Worm (Caenorhabditis elegans) whole organism, L1 larva: ENCODE measurements around the gene pik-1.

Experiments used
- F16B12.6 ChIP-seq: fragments of 150-350 bp; optimal IDR thresholded peaks from 2 replicates; lab custom pipeline; 2014; ENCODE audit warnings: missing biosample characterization, missing genetic modification characterization
- ama-1 ChIP-seq: fragments of 150-350 bp; optimal IDR thresholded peaks from 2 replicates; lab custom pipeline; 2014
- blmp-1 ChIP-seq: fragments of 150-350 bp; optimal IDR thresholded peaks from 2 replicates; lab custom pipeline; 2014; ENCODE audit warnings: missing biosample characterization, missing genetic modification characterization
- ceh-82 ChIP-seq, 3 experiments: fragments of 150-350 bp in 1 of 3; sonication (generic microtip) in 2 of 3; optimal IDR thresholded peaks; 2 replicates each; lab custom pipeline; 2014 to 2017; ENCODE audit warnings: missing biosample characterization in 3 of 3, missing genetic modification characterization in 3 of 3
- ceh-88 ChIP-seq: fragments of 200-800 bp; sonication (Bioruptor generic); IDR thresholded peaks from 2 replicates; pipeline ENCODE4 v1.3.6; 2022; ENCODE audit warnings: missing genetic modification characterization, missing compliant biosample characterization
- dpl-1 ChIP-seq, 3 experiments: fragments of 150-350 bp in 2 of 3; sonication (generic microtip) in 1 of 3; optimal IDR thresholded peaks; 2 replicates each; lab custom pipeline; 2014 to 2017; ENCODE audit warnings: missing biosample characterization in 3 of 3, missing genetic modification characterization in 3 of 3, missing genetic modification reagents in 3 of 3
- efl-1 ChIP-seq, 4 experiments: fragments of 150-350 bp; optimal IDR thresholded peaks in 3 of 4; peaks in 1 of 4; 1 replicate in 1 of 4; 2 replicates in 3 of 4; lab custom pipeline; 2014; ENCODE audit warnings: missing biosample characterization in 2 of 4, missing genetic modification characterization in 2 of 4, missing genetic modification reagents in 2 of 4
- elt-2 ChIP-seq: sonication (generic microtip); optimal IDR thresholded peaks from 2 replicates; lab custom pipeline; 2016; ENCODE audit warnings: missing genetic modification characterization, mild to moderate bottlenecking, inconsistent platforms, missing compliant biosample characterization, missing genetic modification reagents
- fkh-8 ChIP-seq: sonication (generic microtip); optimal IDR thresholded peaks from 2 replicates; lab custom pipeline; 2016; ENCODE audit warnings: mild to moderate bottlenecking, missing genetic modification characterization, missing compliant biosample characterization
- grh-1 ChIP-seq: fragments of 200-800 bp; sonication (Bioruptor generic); IDR thresholded peaks from 2 replicates; pipeline ENCODE4 v1.3.6; 2022; ENCODE audit warnings: missing genetic modification reagents, missing genetic modification characterization, missing compliant biosample characterization
- hlh-17 ChIP-seq: fragments of 200-800 bp; sonication (Bioruptor generic); optimal IDR thresholded peaks from 2 replicates; lab custom pipeline; 2018; ENCODE audit warnings: missing genetic modification characterization, mild to moderate bottlenecking, missing compliant biosample characterization, moderate library complexity, borderline replicate concordance
- hpl-2 ChIP-seq: fragments of 150-350 bp; optimal IDR thresholded peaks from 2 replicates; lab custom pipeline; 2014; ENCODE audit warnings: missing biosample characterization, missing genetic modification reagents, missing genetic modification characterization
- lin-13 ChIP-seq: fragments of 150-350 bp; optimal IDR thresholded peaks from 2 replicates; lab custom pipeline; 2014; ENCODE audit warnings: missing biosample characterization, missing genetic modification reagents, missing genetic modification characterization
- lin-35 ChIP-seq, 2 experiments: fragments of 150-350 bp; optimal IDR thresholded peaks; 2 replicates each; lab custom pipeline; 2014; ENCODE audit warnings: missing biosample characterization in 2 of 2, missing genetic modification characterization in 2 of 2, missing genetic modification reagents in 2 of 2
- lsy-2 ChIP-seq, 2 experiments: fragments of 150-350 bp; optimal IDR thresholded peaks; 2 replicates each; lab custom pipeline; 2014; ENCODE audit warnings: missing biosample characterization in 2 of 2, missing genetic modification characterization in 2 of 2
- mdl-1 ChIP-seq, 2 experiments: fragments of 150-350 bp; optimal IDR thresholded peaks; 2 replicates each; lab custom pipeline; 2014 to 2017; ENCODE audit warnings: missing biosample characterization in 2 of 2, missing genetic modification characterization in 2 of 2, inconsistent platforms in 1 of 2
- nhr-11 ChIP-seq: fragments of 150-350 bp; optimal IDR thresholded peaks from 2 replicates; lab custom pipeline; 2014; ENCODE audit warnings: missing biosample characterization, missing genetic modification characterization
- nhr-28 ChIP-seq: fragments of 150-350 bp; optimal IDR thresholded peaks from 2 replicates; lab custom pipeline; 2014; ENCODE audit warnings: missing biosample characterization, missing genetic modification characterization
- nhr-71 ChIP-seq: sonication (generic microtip); optimal IDR thresholded peaks from 2 replicates; lab custom pipeline; 2016; ENCODE audit warnings: mild to moderate bottlenecking, missing genetic modification characterization, moderate library complexity, missing compliant biosample characterization
- nhr-85 ChIP-seq: sonication (generic microtip); peaks from one replicate; lab custom pipeline; 2016; ENCODE audit warnings: missing genetic modification characterization, inconsistent platforms, missing compliant biosample characterization
- nhr-90 ChIP-seq: sonication (generic microtip); optimal IDR thresholded peaks from 2 replicates; lab custom pipeline; 2016; ENCODE audit warnings: mild to moderate bottlenecking, missing genetic modification characterization, missing compliant biosample characterization; ENCODE audit not compliant: poor library complexity
- rnt-1 ChIP-seq: sonication (generic microtip); optimal IDR thresholded peaks from 2 replicates; lab custom pipeline; 2016; ENCODE audit warnings: mild to moderate bottlenecking, missing genetic modification characterization, moderate library complexity, missing compliant biosample characterization
- skn-1 ChIP-seq: fragments of 150-350 bp; optimal IDR thresholded peaks from 2 replicates; lab custom pipeline; 2014; ENCODE audit warnings: missing biosample characterization, missing genetic modification characterization
- snpc-4 ChIP-seq: fragments of 150-350 bp; optimal IDR thresholded peaks from 2 replicates; lab custom pipeline; 2014; ENCODE audit warnings: missing biosample characterization, missing genetic modification characterization
- snu-23 ChIP-seq: sonication (generic microtip); optimal IDR thresholded peaks from 2 replicates; lab custom pipeline; 2016; ENCODE audit warnings: missing genetic modification characterization, missing compliant biosample characterization
- unc-30 ChIP-seq: sonication (generic microtip); optimal IDR thresholded peaks from 2 replicates; lab custom pipeline; 2017; ENCODE audit warnings: missing biosample characterization, missing genetic modification characterization
- unc-86 ChIP-seq: sonication (generic microtip); optimal IDR thresholded peaks from 2 replicates; lab custom pipeline; 2016; ENCODE audit warnings: missing genetic modification characterization, missing compliant biosample characterization
- xbp-1 ChIP-seq: sonication (generic microtip); optimal IDR thresholded peaks from 2 replicates; lab custom pipeline; 2016; ENCODE audit warnings: missing genetic modification characterization, missing compliant biosample characterization
- zip-4 ChIP-seq: fragments of 200-800 bp; sonication (Bioruptor generic); optimal IDR thresholded peaks from 2 replicates; lab custom pipeline; 2018; ENCODE audit warnings: mild to moderate bottlenecking, missing genetic modification characterization, moderate library complexity, missing compliant biosample characterization

The pik-1 gene

ce11 chrIV:13396375-13396774, 19.5 kb upstream of the pik-1 start (continued):
- TF ChIP-seq nhr-71 (tag; lab: Kevin White, UChicago) (peak; percentile 27), xbp-1 (tag; lab: Kevin White, UChicago) (no peak), lin-13 (no peak), ceh-88 (GFP tag; lab: Robert Waterston, UW) (no peak), hlh-17 (GFP tag; lab: Kevin White, UChicago) (no peak), nhr-90 (tag; lab: Kevin White, UChicago) (peak; percentile 32), snu-23 (no peak), snpc-4 (tag; lab: Kevin White, UChicago) (no peak), zip-4 (GFP tag; lab: Kevin White, UChicago) (no peak), ama-1 (lab: Kevin White, UChicago) (no peak), unc-30 (tag; lab: Kevin White, UChicago) (no peak), ceh-82 (tag; optimal IDR thresholded peaks at IDR 0.05; lab: Kevin White, UChicago) (no peak)

- TF ChIP-seq efl-1 (optimal IDR thresholded peaks at IDR 0.05; lab: Kevin White, UChicago) (no peak), efl-1 (GFP tag; optimal IDR thresholded peaks at IDR 0.05 in 1 of 2; lab: Kevin White, UChicago) (no peak), mdl-1 (tag; optimal IDR thresholded peaks at IDR 0.05; lab: Kevin White, UChicago) (peak in 1 of 2 experiments; percentile 17)
- TF ChIP-seq, all 84 proteins: peak for 1
Measured at ce11 chrIV:13398728-13399127, 17.1 kb upstream of the pik-1 start, which contains the start of gene Y62E10A.13. Y62E10A.13 (minus strand) TSS chrIV:13399053.

DNA sequence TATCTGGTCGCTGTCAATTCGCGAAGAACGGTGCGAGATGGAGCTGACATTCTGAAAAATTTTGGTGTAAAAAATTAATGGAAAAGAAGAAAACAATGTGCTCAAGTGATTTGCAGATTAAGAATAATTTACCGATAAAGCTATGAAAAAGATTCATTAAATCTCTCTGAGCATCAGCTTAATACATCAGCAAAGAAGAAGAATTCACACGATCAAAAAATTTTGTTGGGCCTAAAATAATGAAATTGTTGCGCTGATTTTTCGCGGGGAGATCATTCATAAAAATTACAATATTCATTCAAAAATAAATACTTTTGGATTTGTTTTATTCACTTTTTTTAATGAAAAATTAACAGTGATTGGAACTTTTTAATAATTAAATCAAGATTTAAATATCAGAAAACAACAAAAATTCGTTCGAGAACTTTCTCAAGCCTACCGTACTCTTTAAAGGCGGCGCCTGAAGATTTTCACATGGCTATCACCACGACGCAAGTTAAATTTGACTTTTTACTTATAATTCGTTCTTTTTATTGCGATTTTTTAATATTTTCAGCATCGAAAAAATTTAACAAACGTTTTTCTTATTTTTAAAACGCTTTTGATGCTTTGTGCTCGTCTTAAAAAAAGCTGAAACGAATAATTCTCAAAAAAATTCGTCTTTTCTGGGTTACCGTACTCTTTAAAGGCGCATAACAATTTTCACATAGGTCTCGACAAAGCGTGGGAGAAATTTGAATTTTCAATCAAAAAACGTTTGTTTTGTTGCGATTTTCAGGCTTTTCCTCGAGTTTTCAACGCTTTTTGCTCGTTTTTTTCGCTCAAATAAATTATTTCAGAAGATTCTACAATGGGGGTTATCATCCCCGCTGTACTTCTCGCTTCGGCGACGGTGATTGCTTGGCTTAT, 15.1 kb upstream of the pik-1 start, which contains the start of the genes memi-2 and cyp-31A5:
Gene memi-2 (minus strand): TSS at position 51 of the 909 bp plus-strand sequence.
Gene cyp-31A5 (plus strand): TSS at position 834 of the 909 bp plus-strand sequence.
- TF ChIP-seq F16B12.6 (tag; lab: Kevin White, UChicago) (no peak), snpc-4 (tag; lab: Kevin White, UChicago) (no peak), dpl-1 (GFP tag; optimal IDR thresholded peaks at IDR 0.05; lab: Kevin White, UChicago) (no peak), nhr-28 (no peak), unc-86 (tag; lab: Kevin White, UChicago) (no peak), lsy-2 (tag; optimal IDR thresholded peaks at IDR 0.05; lab: Kevin White, UChicago) (no peak), hpl-2 (GFP tag; lab: Kevin White, UChicago) (no peak), nhr-85 (no peak), nhr-11 (tag; lab: Kevin White, UChicago) (no peak), rnt-1 (tag; lab: Kevin White, UChicago) (no peak), ceh-88 (GFP tag; lab: Robert Waterston, UW) (no peak), elt-2 (tag; lab: Kevin White, UChicago) (no peak)

DNA sequence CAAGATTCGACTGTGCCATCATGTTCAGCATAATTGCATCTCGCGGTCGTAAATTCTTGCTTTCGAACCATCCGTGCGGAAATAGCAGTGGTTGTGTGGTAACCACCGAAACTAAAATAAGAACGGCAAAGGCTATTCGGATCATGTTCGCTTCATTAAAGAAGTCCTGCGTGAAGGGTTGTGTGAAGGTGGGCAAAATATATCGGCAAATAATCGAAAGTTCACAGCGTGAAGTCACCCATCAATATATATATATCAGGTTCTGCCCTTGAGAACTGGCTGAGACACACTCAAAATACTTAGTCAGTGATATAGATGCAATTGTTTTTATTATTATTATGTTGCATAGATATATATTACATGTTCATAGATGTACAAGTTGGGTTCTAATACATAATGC, 7.8 kb upstream of the pik-1 start, which contains the start of gene Y62E10A.19:
Gene Y62E10A.19 (minus strand): TSS at position 289 of the 400 bp plus-strand sequence.
- TF ChIP-seq blmp-1 (tag; lab: Kevin White, UChicago) (peak; percentile 80), skn-1 (tag; lab: Kevin White, UChicago) (no peak)

DNA sequence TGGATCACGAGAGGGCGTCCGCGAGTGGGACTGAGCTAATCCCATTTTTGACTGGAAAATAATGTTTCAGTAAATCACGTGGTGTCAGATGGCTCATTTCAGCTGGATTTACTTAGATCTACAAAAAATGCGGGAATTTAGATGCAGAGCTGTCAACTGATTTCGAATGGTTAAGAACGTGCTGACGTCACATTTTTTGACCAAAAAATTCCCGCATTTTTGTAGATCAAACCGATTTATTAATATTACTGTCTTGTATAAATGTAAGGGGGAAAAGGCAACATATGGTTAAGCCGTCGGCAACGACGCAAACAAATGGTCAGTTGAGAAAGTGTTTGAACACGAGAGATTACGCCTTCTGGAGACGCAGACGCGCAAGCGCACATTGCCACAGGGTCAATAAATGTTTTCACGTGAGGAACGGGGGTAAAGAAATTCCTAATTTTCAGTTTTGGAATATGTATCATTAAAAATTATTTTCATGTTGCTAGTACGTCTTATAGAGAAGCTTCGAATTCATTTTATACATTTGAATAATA, 2.9 kb upstream of the pik-1 start, which contains the start of gene gcl-1:
Gene gcl-1 (minus strand): TSS at position 51 of the 539 bp plus-strand sequence.
- TF ChIP-seq grh-1 (GFP tag; lab: Robert Waterston, UW) (0 out of 2 replicates have a peak, but pooled peaks have one; percentile 29), dpl-1 (GFP tag; optimal IDR thresholded peaks at IDR 0.05; lab: Kevin White, UChicago) (peak in 1 of 3 experiments; percentile 19), snu-23 (peak; percentile 27), blmp-1 (tag; lab: Kevin White, UChicago) (peak; percentile 11), mdl-1 (tag; optimal IDR thresholded peaks at IDR 0.05; lab: Kevin White, UChicago) (peak in 1 of 2 experiments; percentile 59), fkh-8 (no peak), lin-35 (GFP tag; optimal IDR thresholded peaks at IDR 0.05; lab: Kevin White, UChicago) (peak; percentile 13 to 37), ceh-88 (GFP tag; lab: Robert Waterston, UW) (no peak)
